Fruit fly (Drosophila melanogaster) whole organism, wandering third instar larva: ENCODE measurements around the gene Tssk.

Source experiments
- CG9705 ChIP-seq: fragments of 200-800 bp; sonication (Bioruptor generic); optimal IDR thresholded peaks from 2 replicates; lab custom pipeline; 2018; ENCODE audit warnings: missing biosample characterization, mild to moderate bottlenecking, missing genetic modification characterization
- GATAd ChIP-seq: sonication (Bioruptor generic); optimal IDR thresholded peaks from 2 replicates; lab custom pipeline; 2016; ENCODE audit warnings: missing biosample characterization, missing genetic modification characterization
- Jra ChIP-seq: sonication (Bioruptor generic); optimal IDR thresholded peaks from 2 replicates; lab custom pipeline; 2016; ENCODE audit warnings: missing biosample characterization, missing genetic modification characterization
- Mio ChIP-seq: sonication (Bioruptor generic); optimal IDR thresholded peaks from 2 replicates; lab custom pipeline; 2016; ENCODE audit warnings: missing biosample characterization, missing genetic modification characterization
- Rel ChIP-seq, 2 experiments: fragments of 200-800 bp; sonication (Bioruptor generic) in 1 of 2; optimal IDR thresholded peaks; 2 replicates in 1 of 2; 3 replicates in 1 of 2; lab custom pipeline; 2016 to 2019; ENCODE audit warnings: mild to moderate bottlenecking in 2 of 2, missing biosample characterization in 2 of 2, missing genetic modification characterization in 2 of 2, moderate library complexity in 1 of 2
- h ChIP-seq: fragments of 200-800 bp; sonication (Bioruptor generic); optimal IDR thresholded peaks from 3 replicates; lab custom pipeline; 2016; ENCODE audit warnings: missing biosample characterization, mild to moderate bottlenecking, missing genetic modification characterization
- rgr ChIP-seq: fragments of 200-800 bp; sonication (Bioruptor generic); optimal IDR thresholded peaks from 3 replicates; lab custom pipeline; 2016; ENCODE audit warnings: missing biosample characterization, mild to moderate bottlenecking, missing genetic modification characterization
- tai ChIP-seq: sonication (Bioruptor generic); optimal IDR thresholded peaks from 2 replicates; lab custom pipeline; 2016; ENCODE audit warnings: missing biosample characterization, missing genetic modification characterization
- usp ChIP-seq: fragments of >200 bp; optimal IDR thresholded peaks from 2 replicates; lab custom pipeline; 2017; ENCODE audit warnings: missing biosample characterization, missing genetic modification characterization

Gene Tssk

dm6 chr3R:18643646-18644045 lies 45.2 kb downstream of the Tssk start:
- TF ChIP-seq tai (GFP tag; lab: Kevin White, UChicago) (no peak), Jra (no peak), GATAd (GFP tag; lab: Kevin White, UChicago) (no peak), rgr (no peak), h (GFP tag; lab: Kevin White, UChicago) (no peak), usp (GFP tag; lab: Kevin White, UChicago) (no peak), CG9705 (GFP tag; lab: Kevin White, UChicago) (no peak), Rel (GFP tag; optimal IDR thresholded peaks at IDR 0.05; lab: Kevin White, UChicago) (no peak), Rel (tag; optimal IDR thresholded peaks at IDR 0.05; lab: Kevin White, UChicago) (no peak), Mio (no peak)
